Worm (Caenorhabditis elegans) whole organism, L3 larva: Measurements from ENCODE around the gene K05F1.9.

ENCODE experiments used
- aly-2 ChIP-seq: fragments of 150-350 bp; optimal IDR thresholded peaks from 2 replicates; lab custom pipeline; 2014; ENCODE audit warnings: missing biosample characterization, missing genetic modification characterization
- ama-1 ChIP-seq: fragments of 150-350 bp; optimal IDR thresholded peaks from 2 replicates; lab custom pipeline; 2018
- elt-2 ChIP-seq: sonication (generic microtip); optimal IDR thresholded peaks from 2 replicates; lab custom pipeline; 2016; ENCODE audit warnings: missing genetic modification reagents, mild to moderate bottlenecking, missing genetic modification characterization, missing compliant biosample characterization
- fkh-10 ChIP-seq: sonication (generic microtip); optimal IDR thresholded peaks from 2 replicates; lab custom pipeline; 2017; ENCODE audit warnings: missing biosample characterization, missing genetic modification reagents, missing genetic modification characterization
- lin-39 ChIP-seq: fragments of 150-350 bp; optimal IDR thresholded peaks from 2 replicates; lab custom pipeline; 2018; ENCODE audit warnings: missing biosample characterization, missing genetic modification reagents, missing genetic modification characterization
- mdl-1 ChIP-seq: fragments of 150-350 bp; optimal IDR thresholded peaks from 2 replicates; lab custom pipeline; 2014; ENCODE audit warnings: missing biosample characterization, missing genetic modification characterization
- nfya-1 ChIP-seq: sonication (generic microtip); optimal IDR thresholded peaks from 2 replicates; lab custom pipeline; 2017; ENCODE audit warnings: missing genetic modification characterization, mild to moderate bottlenecking, missing compliant biosample characterization, antibody characterized with exemption, moderate library complexity; ENCODE audit not compliant: insufficient read depth
- nhr-28 ChIP-seq: fragments of 150-350 bp; optimal IDR thresholded peaks from 2 replicates; lab custom pipeline; 2014; ENCODE audit warnings: missing biosample characterization, missing genetic modification characterization
- pha-4 ChIP-seq: fragments of 150-350 bp; optimal IDR thresholded peaks from 2 replicates; lab custom pipeline; 2014; ENCODE audit warnings: missing biosample characterization, missing genetic modification reagents, missing genetic modification characterization
- pqm-1 ChIP-seq: fragments of 150-350 bp; optimal IDR thresholded peaks from 2 replicates; lab custom pipeline; 2017; ENCODE audit warnings: missing biosample characterization, missing genetic modification characterization, inconsistent platforms
- zag-1 ChIP-seq: fragments of 150-350 bp; optimal IDR thresholded peaks from 2 replicates; lab custom pipeline; 2014; ENCODE audit warnings: missing biosample characterization, missing genetic modification characterization

- no peak for TF ChIP-seq fkh-10 (GFP tag; lab: Kevin White, UChicago)
- TF ChIP-seq nfya-1 (tag; lab: Kevin White, UChicago) = peak; percentile 28
- no peak for TF ChIP-seq aly-2 (tag; lab: Kevin White, UChicago)
- TF ChIP-seq pqm-1 (tag; lab: Kevin White, UChicago) = no peak
- TF ChIP-seq mdl-1 (tag; lab: Kevin White, UChicago) = no peak
- no peak for TF ChIP-seq nhr-28 (tag; lab: Kevin White, UChicago)
- peak; percentile 25 for TF ChIP-seq pha-4 (tag; lab: Kevin White, UChicago)
- TF ChIP-seq ama-1 = peak; percentile 6
- no peak for TF ChIP-seq zag-1 (tag; lab: Kevin White, UChicago)
- no peak for TF ChIP-seq lin-39 (tag; lab: Kevin White, UChicago)
- no peak for TF ChIP-seq elt-2 (tag; lab: Kevin White, UChicago)
Measured at ce11 chrII:5839227-5839626, 38.3 kb upstream of the K05F1.9 start, which contains the start of gene ZK1248.19.
